Fruit fly (Drosophila melanogaster): ENCODE data around the gene Cyp308a1.

dm6 chrX:18725572-18725971, 15.9 kb downstream of the Cyp308a1 start, which contains the start of gene CG42302:
- TF ChIP-seq CTCF (optimal IDR thresholded peaks at IDR 0.05) (no peak), CG8478 (optimal IDR thresholded peaks at IDR 0.05) (no peak)

Data from S2 (cell line).